Worm (Caenorhabditis elegans) whole organism, late embryonic: Measurements from ENCODE around the gene dop-4.

Source experiments
- C08G9.2 ChIP-seq: sonication (generic microtip); optimal IDR thresholded peaks from 2 replicates; lab custom pipeline; 2016; ENCODE audit warnings: mild to moderate bottlenecking, missing genetic modification characterization, moderate library complexity, missing compliant biosample characterization
- K09A11.1 ChIP-seq: sonication (generic microtip); optimal IDR thresholded peaks from 2 replicates; lab custom pipeline; 2017; ENCODE audit warnings: antibody characterized with exemption, mild to moderate bottlenecking, missing genetic modification characterization, missing compliant biosample characterization; ENCODE audit not compliant: insufficient read depth
- T23F11.4 ChIP-seq: fragments of 200-800 bp; sonication (Bioruptor generic); optimal IDR thresholded peaks from 2 replicates; lab custom pipeline; 2018; ENCODE audit warnings: mild to moderate bottlenecking, missing genetic modification characterization, missing compliant biosample characterization
- Y22D7AL.16 ChIP-seq: sonication (generic microtip); optimal IDR thresholded peaks from 2 replicates; lab custom pipeline; 2016; ENCODE audit warnings: missing genetic modification characterization, missing compliant biosample characterization
- ahr-1 ChIP-seq: sonication (generic microtip); optimal IDR thresholded peaks from 2 replicates; lab custom pipeline; 2016; ENCODE audit warnings: missing genetic modification characterization, missing compliant biosample characterization
- ceh-19 ChIP-seq: fragments of 200-800 bp; sonication (Bioruptor generic); optimal IDR thresholded peaks from 2 replicates; lab custom pipeline; 2018; ENCODE audit warnings: mild to moderate bottlenecking, missing genetic modification characterization, missing compliant biosample characterization
- ceh-22 ChIP-seq: sonication (generic microtip); optimal IDR thresholded peaks from 2 replicates; lab custom pipeline; 2017; ENCODE audit warnings: missing biosample characterization, missing genetic modification characterization
- ceh-24 ChIP-seq: sonication (generic microtip); optimal IDR thresholded peaks from 2 replicates; lab custom pipeline; 2016; ENCODE audit warnings: mild to moderate bottlenecking, missing genetic modification characterization, missing compliant biosample characterization
- ceh-30 ChIP-seq: fragments of 150-350 bp; optimal IDR thresholded peaks from 2 replicates; lab custom pipeline; 2014; ENCODE audit warnings: missing biosample characterization, missing genetic modification characterization
- ceh-34 ChIP-seq: sonication (generic microtip); optimal IDR thresholded peaks from 2 replicates; lab custom pipeline; 2016; ENCODE audit warnings: mild to moderate bottlenecking, missing genetic modification characterization, missing compliant biosample characterization
- ceh-45 ChIP-seq: fragments of 200-800 bp; sonication (Bioruptor generic); IDR thresholded peaks from 2 replicates; pipeline ENCODE4 v1.3.6; 2022; ENCODE audit warnings: missing genetic modification reagents, missing genetic modification characterization, missing compliant biosample characterization
- ceh-48 ChIP-seq: sonication (generic microtip); optimal IDR thresholded peaks from 2 replicates; lab custom pipeline; 2016; ENCODE audit warnings: missing genetic modification characterization, inconsistent platforms, missing compliant biosample characterization
- ceh-6 ChIP-seq: fragments of 200-800 bp; sonication (Bioruptor generic); optimal IDR thresholded peaks from 2 replicates; lab custom pipeline; 2018; ENCODE audit warnings: mild to moderate bottlenecking, missing genetic modification characterization, missing compliant biosample characterization
- ceh-9 ChIP-seq: sonication (generic microtip); optimal IDR thresholded peaks from 2 replicates; lab custom pipeline; 2016; ENCODE audit warnings: mild to moderate bottlenecking, missing genetic modification characterization, inconsistent platforms, missing compliant biosample characterization
- che-1 ChIP-seq: sonication (generic microtip); optimal IDR thresholded peaks from 2 replicates; lab custom pipeline; 2016; ENCODE audit warnings: mild to moderate bottlenecking, missing genetic modification characterization, missing compliant biosample characterization
- dve-1 ChIP-seq: sonication (generic microtip); optimal IDR thresholded peaks from 2 replicates; lab custom pipeline; 2017; ENCODE audit warnings: antibody characterized with exemption, mild to moderate bottlenecking, missing genetic modification characterization, missing compliant biosample characterization
- eyg-1 ChIP-seq: sonication (generic microtip); optimal IDR thresholded peaks from 2 replicates; lab custom pipeline; 2016; ENCODE audit warnings: missing genotype, missing genetic modification characterization, missing compliant biosample characterization
- fax-1 ChIP-seq: sonication (generic microtip); optimal IDR thresholded peaks from 2 replicates; lab custom pipeline; 2016; ENCODE audit warnings: missing genotype, missing genetic modification characterization, missing compliant biosample characterization
- fkh-10 ChIP-seq: fragments of 150-350 bp; optimal IDR thresholded peaks from 2 replicates; lab custom pipeline; 2014; ENCODE audit warnings: missing biosample characterization, missing genetic modification reagents, missing genetic modification characterization
- fkh-6 ChIP-seq: sonication (generic microtip); optimal IDR thresholded peaks from 2 replicates; lab custom pipeline; 2016; ENCODE audit warnings: missing genetic modification characterization, missing compliant biosample characterization
- hlh-15 ChIP-seq: sonication (generic microtip); optimal IDR thresholded peaks from 2 replicates; lab custom pipeline; 2016; ENCODE audit warnings: missing genetic modification characterization, missing compliant biosample characterization
- hlh-6 ChIP-seq: sonication (generic microtip); optimal IDR thresholded peaks from 2 replicates; lab custom pipeline; 2016; ENCODE audit warnings: missing genotype, missing genetic modification characterization, missing compliant biosample characterization
- hlh-8 ChIP-seq: sonication (generic microtip); optimal IDR thresholded peaks from 2 replicates; lab custom pipeline; 2016; ENCODE audit warnings: missing genotype, missing genetic modification characterization, missing compliant biosample characterization
- lim-6 ChIP-seq: sonication (generic microtip); optimal IDR thresholded peaks from 2 replicates; lab custom pipeline; 2016; ENCODE audit warnings: missing genetic modification characterization, missing compliant biosample characterization
- lin-11 ChIP-seq: fragments of 200-800 bp; sonication (Bioruptor generic); optimal IDR thresholded peaks from 2 replicates; lab custom pipeline; 2018; ENCODE audit warnings: mild to moderate bottlenecking, missing genetic modification characterization, missing compliant biosample characterization
- mec-3 ChIP-seq: sonication (generic microtip); optimal IDR thresholded peaks from 2 replicates; lab custom pipeline; 2016; ENCODE audit warnings: borderline replicate concordance, missing genetic modification characterization, missing compliant biosample characterization
- nhr-232 ChIP-seq: sonication (generic microtip); optimal IDR thresholded peaks from 2 replicates; lab custom pipeline; 2016; ENCODE audit warnings: missing genetic modification characterization, missing compliant biosample characterization
- odd-2 ChIP-seq: sonication (generic microtip); optimal IDR thresholded peaks from 2 replicates; lab custom pipeline; 2017; ENCODE audit warnings: antibody characterized with exemption, mild to moderate bottlenecking, missing genetic modification characterization, missing compliant biosample characterization
- pag-3 ChIP-seq: sonication (generic microtip); optimal IDR thresholded peaks from 2 replicates; lab custom pipeline; 2016; ENCODE audit warnings: missing compliant biosample characterization, missing genetic modification characterization, borderline replicate concordance
- pat-9 ChIP-seq: fragments of 200-800 bp; sonication (Bioruptor generic); optimal IDR thresholded peaks from 2 replicates; lab custom pipeline; 2018; ENCODE audit warnings: mild to moderate bottlenecking, missing genetic modification characterization, moderate library complexity, missing compliant biosample characterization
- pha-4 ChIP-seq: fragments of 150-350 bp; optimal IDR thresholded peaks from 2 replicates; lab custom pipeline; 2018; ENCODE audit warnings: missing biosample characterization, missing genetic modification reagents, missing genetic modification characterization
- rnt-1 ChIP-seq: sonication (generic microtip); optimal IDR thresholded peaks from 2 replicates; lab custom pipeline; 2016; ENCODE audit warnings: missing genetic modification characterization, missing compliant biosample characterization
- sdc-2 ChIP-seq: sonication (generic microtip); optimal IDR thresholded peaks from 2 replicates; lab custom pipeline; 2016; ENCODE audit warnings: missing genotype, missing genetic modification characterization, missing compliant biosample characterization
- sox-2 ChIP-seq: fragments of 200-800 bp; sonication (Bioruptor generic); IDR thresholded peaks from 2 replicates; pipeline ENCODE4 v1.3.6; 2022; ENCODE audit warnings: missing genetic modification reagents, missing genetic modification characterization, missing compliant biosample characterization
- syd-9 ChIP-seq: sonication (generic microtip); optimal IDR thresholded peaks from 2 replicates; lab custom pipeline; 2016; ENCODE audit warnings: mild to moderate bottlenecking, missing genetic modification characterization, moderate library complexity, missing compliant biosample characterization
- tbx-2 ChIP-seq: sonication (generic microtip); optimal IDR thresholded peaks from 2 replicates; lab custom pipeline; 2016; ENCODE audit warnings: missing genetic modification characterization, missing compliant biosample characterization
- tbx-7 ChIP-seq: sonication (generic microtip); optimal IDR thresholded peaks from 2 replicates; lab custom pipeline; 2016; ENCODE audit warnings: missing genotype, missing genetic modification characterization, missing compliant biosample characterization
- ttx-3 ChIP-seq: sonication (generic microtip); optimal IDR thresholded peaks from 2 replicates; lab custom pipeline; 2016; ENCODE audit warnings: missing genetic modification reagents, missing genetic modification characterization, missing compliant biosample characterization
- unc-55 ChIP-seq: sonication (generic microtip); optimal IDR thresholded peaks from 2 replicates; lab custom pipeline; 2017; ENCODE audit warnings: missing biosample characterization, missing genetic modification reagents, missing genetic modification characterization
- unc-86 ChIP-seq: sonication (generic microtip); optimal IDR thresholded peaks from 2 replicates; lab custom pipeline; 2016; ENCODE audit warnings: missing genetic modification characterization, missing compliant biosample characterization
- zip-5 ChIP-seq: sonication (generic microtip); optimal IDR thresholded peaks from 2 replicates; lab custom pipeline; 2016; ENCODE audit warnings: missing genetic modification characterization, missing compliant biosample characterization
- ztf-16 ChIP-seq: sonication (generic microtip); optimal IDR thresholded peaks from 2 replicates; lab custom pipeline; 2017; ENCODE audit warnings: missing genetic modification characterization, missing compliant biosample characterization

dop-4 gene

DNA sequence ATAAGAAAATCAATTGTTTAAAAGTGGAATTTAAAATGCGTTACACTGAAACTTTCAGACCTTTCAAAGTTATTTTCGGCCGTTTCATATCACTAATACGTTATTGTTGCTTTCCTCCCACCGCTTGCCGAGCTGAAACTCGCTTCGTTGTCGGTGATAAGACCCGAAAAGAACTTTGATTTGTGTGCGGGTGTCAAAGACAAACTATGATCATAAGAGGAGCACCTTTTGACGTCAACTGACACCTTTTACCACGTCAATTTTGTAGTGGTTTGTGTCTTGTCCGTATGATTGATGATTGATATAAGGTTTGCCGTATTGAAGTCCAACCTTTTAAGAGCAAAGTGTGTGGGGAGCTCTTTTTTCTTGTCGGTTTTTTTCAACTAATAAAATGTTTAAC is 42.0 kb downstream of the dop-4 start, which contains the start of gene ttr-37:
TSS of gene ttr-37 (minus strand) at position 167 of the 400 bp plus-strand sequence.
- TF ChIP-seq sdc-2 (no peak), ztf-16 (no peak), ceh-30 (tag; lab: Kevin White, UChicago) (no peak)
- TF ChIP-seq, all 69 proteins: peak for 0

DNA sequence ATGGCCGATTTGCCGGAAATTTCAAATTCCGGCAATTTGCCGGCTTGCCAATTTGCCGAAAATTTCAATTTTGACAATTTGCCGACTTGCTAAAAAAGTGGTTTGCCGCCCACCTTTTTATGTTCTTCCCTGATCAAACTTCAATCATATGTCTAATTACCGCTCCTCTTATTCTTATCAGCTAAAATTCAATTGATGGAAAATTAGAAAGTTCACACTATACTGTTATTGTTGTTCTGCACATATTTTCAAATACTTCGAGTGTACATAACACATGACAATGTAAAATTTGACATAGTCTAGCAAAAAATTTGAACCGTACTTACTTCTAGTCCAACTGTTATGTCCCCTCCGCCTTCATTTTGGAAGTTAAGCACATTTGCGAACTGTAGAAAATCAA is 42.8 kb downstream of the dop-4 start:
- TF ChIP-seq ceh-22 (tag; lab: Kevin White, UChicago) (no peak), Y22D7AL.16 (no peak)

DNA sequence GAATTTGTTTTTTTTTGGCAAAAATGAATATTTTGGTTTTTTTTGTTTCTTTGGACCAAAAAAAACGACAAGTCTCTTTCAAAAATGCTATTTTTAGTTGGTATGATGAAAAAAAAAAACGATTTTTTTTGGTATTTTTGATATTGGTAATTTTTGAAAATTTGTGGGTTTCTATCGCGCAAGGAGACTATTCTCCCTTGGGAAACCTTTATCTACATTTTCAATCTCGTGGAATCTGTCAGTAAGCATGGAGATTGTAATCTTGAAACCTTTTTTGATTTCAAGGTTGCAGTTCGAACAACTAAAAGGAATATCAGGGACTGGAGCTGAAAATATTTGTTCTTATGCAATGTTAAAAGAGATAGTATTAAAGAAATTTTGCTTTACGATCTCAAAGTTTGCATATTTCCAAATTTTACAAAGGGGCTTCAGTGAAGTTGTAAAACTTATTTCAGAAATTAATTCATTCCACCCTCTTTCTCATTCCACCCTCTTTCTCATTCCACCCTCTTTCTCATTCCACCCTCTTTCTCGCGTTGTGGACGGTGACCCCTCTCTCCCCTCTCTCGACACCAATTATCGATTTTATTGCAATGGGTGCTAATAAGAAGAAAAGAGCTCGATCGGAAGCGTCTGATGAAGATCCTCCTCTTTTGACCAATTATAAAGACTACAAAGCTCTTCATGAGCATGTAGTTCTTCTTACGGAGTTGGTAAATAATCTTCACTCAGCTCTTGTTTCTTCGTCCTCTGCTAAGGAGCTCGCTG is 44.0 kb downstream of the dop-4 start:
- TF ChIP-seq hlh-15 (tag; lab: Kevin White, UChicago), result no peak
- TF ChIP-seq lim-6 (tag; lab: Kevin White, UChicago), result no peak
- TF ChIP-seq ceh-48 (tag; lab: Kevin White, UChicago), result peak; percentile 56
- TF ChIP-seq nhr-232 (tag; lab: Kevin White, UChicago), result no peak
- TF ChIP-seq sdc-2, result peak; percentile 96

DNA sequence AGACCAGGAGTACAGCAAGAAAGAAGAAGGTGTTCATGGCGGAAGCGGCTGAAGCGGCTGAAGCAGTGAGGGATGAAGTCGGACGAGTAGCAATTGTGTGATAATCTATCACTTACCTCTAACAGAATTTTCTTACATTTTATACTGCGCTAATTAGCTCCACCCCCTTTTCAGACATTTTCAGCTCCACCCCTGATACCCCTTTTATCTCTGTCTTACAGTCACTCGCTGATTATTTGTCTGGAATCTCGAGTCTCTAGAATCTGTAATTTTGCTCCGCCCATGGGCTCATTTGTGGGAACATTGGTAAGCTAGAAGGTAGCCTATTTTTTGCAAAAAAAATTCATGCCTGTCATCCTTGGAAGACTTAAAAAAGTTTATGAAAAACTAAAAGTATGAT is 49.3 kb downstream of the dop-4 start, which contains the start of gene ins-39:
TSS of gene ins-39 (minus strand) at position 101 of the 400 bp plus-strand sequence.
- TF ChIP-seq lim-6 (tag; lab: Kevin White, UChicago) (no peak), tbx-2 (tag; lab: Kevin White, UChicago) (no peak), sdc-2 (no peak), ceh-19 (GFP tag; lab: Kevin White, UChicago) (no peak), dve-1 (no peak), Y22D7AL.16 (no peak), pag-3 (tag; lab: Kevin White, UChicago) (no peak), ceh-6 (GFP tag; lab: Kevin White, UChicago) (no peak), fkh-10 (GFP tag; lab: Kevin White, UChicago) (no peak), eyg-1 (tag; lab: Kevin White, UChicago) (no peak), ceh-9 (tag; lab: Kevin White, UChicago) (no peak), ceh-24 (tag; lab: Kevin White, UChicago) (no peak), odd-2 (tag; lab: Kevin White, UChicago) (no peak), fkh-6 (tag; lab: Kevin White, UChicago) (no peak), hlh-8 (tag; lab: Kevin White, UChicago) (no peak), syd-9 (tag; lab: Kevin White, UChicago) (no peak), pha-4 (tag; lab: Kevin White, UChicago) (no peak), ceh-22 (tag; lab: Kevin White, UChicago) (no peak), rnt-1 (tag; lab: Kevin White, UChicago) (no peak)
- TF ChIP-seq, all 69 proteins: peak for 0

DNA sequence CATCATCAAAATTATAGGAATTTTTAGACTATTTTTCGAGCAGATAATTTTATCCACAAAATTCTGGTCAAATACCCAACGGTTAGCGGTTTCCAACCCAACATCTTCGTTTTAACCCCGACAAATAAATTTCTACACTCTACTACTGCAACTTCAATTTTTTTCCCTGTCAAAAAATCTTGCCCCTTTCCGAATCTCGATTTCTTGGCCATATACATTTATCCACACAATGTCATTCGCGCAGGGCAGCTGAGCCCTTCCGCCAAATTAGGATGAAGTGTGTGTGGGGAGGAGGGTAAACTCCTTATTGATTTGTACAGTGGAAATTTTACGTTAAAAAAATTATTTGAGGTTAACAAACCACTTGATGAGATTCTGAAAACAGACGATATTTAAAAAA is 49.8 kb downstream of the dop-4 start:
- TF ChIP-seq ahr-1 (tag; lab: Kevin White, UChicago) (no peak), ceh-48 (tag; lab: Kevin White, UChicago) (peak; percentile 78), lin-11 (tag; lab: Kevin White, UChicago) (no peak), ceh-30 (tag; lab: Kevin White, UChicago) (peak; percentile 76), che-1 (tag; lab: Kevin White, UChicago) (no peak), ttx-3 (peak; percentile 5), syd-9 (tag; lab: Kevin White, UChicago) (no peak), C08G9.2 (peak; percentile 56), ceh-24 (tag; lab: Kevin White, UChicago) (no peak), zip-5 (tag; lab: Kevin White, UChicago) (no peak), unc-55 (GFP tag; lab: Kevin White, UChicago) (peak; percentile 6), K09A11.1 (tag; lab: Kevin White, UChicago) (peak; percentile 66), unc-86 (tag; lab: Kevin White, UChicago) (peak; percentile 34), fax-1 (tag; lab: Kevin White, UChicago) (no peak), ceh-6 (GFP tag; lab: Kevin White, UChicago) (peak; percentile 6), ceh-34 (tag; lab: Kevin White, UChicago) (peak; percentile 62), sox-2 (no peak), mec-3 (tag; lab: Kevin White, UChicago) (no peak), hlh-15 (tag; lab: Kevin White, UChicago) (no peak), ceh-9 (tag; lab: Kevin White, UChicago) (no peak), tbx-7 (tag; lab: Kevin White, UChicago) (no peak), pha-4 (tag; lab: Kevin White, UChicago) (no peak), T23F11.4 (GFP tag; lab: Kevin White, UChicago) (no peak), pat-9 (tag; lab: Kevin White, UChicago) (no peak), ceh-19 (GFP tag; lab: Kevin White, UChicago) (no peak), ceh-45 (GFP tag; lab: Robert Waterston, UW) (no peak), hlh-6 (no peak)
